Worm (Caenorhabditis elegans): Measurements from ENCODE around the gene isw-1.

ce11 chrIII:6731285-6731684, 21.4 kb upstream of the isw-1 start:
- TF ChIP-seq vab-15 (tag; optimal IDR thresholded peaks at IDR 0.05) = no peak
- TF ChIP-seq nhr-76 (tag; optimal IDR thresholded peaks at IDR 0.05) = no peak
- no peak for TF ChIP-seq lin-15B (tag; optimal IDR thresholded peaks at IDR 0.05)
- no peak for TF ChIP-seq nhr-237 (tag; optimal IDR thresholded peaks at IDR 0.05)
- no peak for TF ChIP-seq nhr-11 (tag; optimal IDR thresholded peaks at IDR 0.05)
- no peak for TF ChIP-seq unc-62 (GFP tag; optimal IDR thresholded peaks at IDR 0.05)
- TF ChIP-seq blmp-1 (tag; optimal IDR thresholded peaks at IDR 0.05) = no peak
- peak in 1 of 2 experiments; percentile 3 for TF ChIP-seq lsy-2 (tag; optimal IDR thresholded peaks at IDR 0.05)
- TF ChIP-seq ama-1 (optimal IDR thresholded peaks at IDR 0.05) = no peak
- TF ChIP-seq aly-2 (tag; optimal IDR thresholded peaks at IDR 0.05) = no peak
- TF ChIP-seq nhr-90 (tag; optimal IDR thresholded peaks at IDR 0.05; ENCODE audit: poor library complexity) = no peak
- no peak for TF ChIP-seq nhr-19 (GFP tag; conservative IDR thresholded peaks at IDR 0.05)
- TF ChIP-seq lin-13 (GFP tag; optimal IDR thresholded peaks at IDR 0.05) = no peak
- no peak for TF ChIP-seq hlh-4 (tag; optimal IDR thresholded peaks at IDR 0.05)

Measured in whole organism, L1 larva.